Fruit fly (Drosophila melanogaster) Kc167 (cell line): ENCODE data around the gene CG15515.

Source experiments
- h ChIP-seq: fragments of >200 bp; optimal IDR thresholded peaks from 3 replicates; lab custom pipeline; 2018; ENCODE audit warnings: missing external identifiers
- psq ChIP-seq: fragments of >200 bp; optimal IDR thresholded peaks from 2 replicates; lab custom pipeline; 2017; ENCODE audit warnings: missing external identifiers
- ttk ChIP-seq: sonication (Bioruptor generic); optimal IDR thresholded peaks from 2 replicates; lab custom pipeline; 2017; ENCODE audit warnings: missing external identifiers

DNA sequence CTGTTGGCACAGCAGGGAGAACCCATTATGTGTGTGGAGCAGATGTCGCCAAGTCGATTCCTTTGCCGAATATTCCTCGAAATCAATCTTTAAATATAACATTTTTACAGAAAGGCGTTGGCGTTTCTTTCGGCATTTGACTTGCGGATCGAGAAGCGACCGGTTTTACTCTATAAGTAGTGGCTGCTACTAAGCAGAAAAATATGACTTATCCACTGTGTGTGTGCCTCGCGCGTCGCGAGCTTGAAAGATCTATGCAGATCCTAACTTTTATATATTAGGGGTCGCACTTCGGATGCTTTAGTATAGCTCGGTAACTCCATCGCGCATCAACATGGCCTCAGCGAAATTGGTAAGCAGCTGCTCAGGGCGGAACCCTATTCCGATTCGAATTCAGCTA is at the start of gene CG15515:
- TF ChIP-seq ttk (lab: Kevin White, UChicago) (no peak), h (lab: Kevin White, UChicago) (no peak), psq (lab: Kevin White, UChicago) (no peak)
